Fruit fly (Drosophila melanogaster) whole organism, prepupa: ENCODE data around the gene Prm.

Source experiments
- Blimp-1 ChIP-seq: fragments of 200-800 bp; sonication (Bioruptor generic); optimal IDR thresholded peaks from 3 replicates; lab custom pipeline; 2017; ENCODE audit warnings: missing biosample characterization, missing genetic modification characterization, mild to moderate bottlenecking, moderate library complexity, missing genetic modification reagents
- CG10631 ChIP-seq: fragments of 200-800 bp; sonication (Bioruptor generic); optimal IDR thresholded peaks from 2 replicates; lab custom pipeline; 2016; ENCODE audit warnings: missing biosample characterization, missing genetic modification characterization
- CG10669 ChIP-seq: fragments of 200-800 bp; sonication (Bioruptor generic); optimal IDR thresholded peaks from 3 replicates; lab custom pipeline; 2018; ENCODE audit warnings: missing biosample characterization, mild to moderate bottlenecking, missing genetic modification characterization, moderate library complexity
- CG11294 ChIP-seq: fragments of 200-800 bp; sonication (Bioruptor generic); IDR thresholded peaks from 2 replicates; pipeline ENCODE4 v1.3.6; 2022; ENCODE audit warnings: missing biosample characterization, missing genetic modification characterization
- CG11762 ChIP-seq: fragments of 200-800 bp; sonication (Bioruptor generic); optimal IDR thresholded peaks from 3 replicates; lab custom pipeline; 2016; ENCODE audit warnings: missing biosample characterization, missing genetic modification characterization; ENCODE audit not compliant: insufficient read depth
- CG1621 ChIP-seq: fragments of 200-800 bp; sonication (Bioruptor generic); optimal IDR thresholded peaks from 3 replicates; lab custom pipeline; 2018; ENCODE audit warnings: missing biosample characterization, mild to moderate bottlenecking, missing genetic modification characterization
- CG16779 ChIP-seq: fragments of 200-800 bp; sonication (Bioruptor generic); optimal IDR thresholded peaks from 3 replicates; lab custom pipeline; 2017; ENCODE audit warnings: missing biosample characterization, mild to moderate bottlenecking, missing genetic modification characterization
- CG31627 ChIP-seq: fragments of 200-800 bp; sonication (Bioruptor generic); optimal IDR thresholded peaks from 3 replicates; lab custom pipeline; 2016; ENCODE audit warnings: missing biosample characterization, missing genetic modification characterization
- CG32006 ChIP-seq: fragments of 200-800 bp; sonication (Bioruptor generic); optimal IDR thresholded peaks from 3 replicates; lab custom pipeline; 2017; ENCODE audit warnings: missing biosample characterization, mild to moderate bottlenecking, missing genetic modification characterization
- CG3919 ChIP-seq: fragments of 200-800 bp; sonication (Bioruptor generic); optimal IDR thresholded peaks from 3 replicates; lab custom pipeline; 2016; ENCODE audit warnings: missing biosample characterization, missing genetic modification characterization
- CG4318 ChIP-seq: fragments of 200-800 bp; sonication (Bioruptor generic); optimal IDR thresholded peaks from 3 replicates; lab custom pipeline; 2017; ENCODE audit warnings: missing biosample characterization, mild to moderate bottlenecking, missing genetic modification characterization
- CG6808 ChIP-seq: fragments of 200-800 bp; sonication (Bioruptor generic); optimal IDR thresholded peaks from 3 replicates; lab custom pipeline; 2017; ENCODE audit warnings: missing biosample characterization, missing genetic modification characterization, mild to moderate bottlenecking, moderate library complexity, missing genetic modification reagents
- CG6854 ChIP-seq: fragments of 200-800 bp; sonication (Bioruptor generic); optimal IDR thresholded peaks from 2 replicates; lab custom pipeline; 2017; ENCODE audit warnings: missing biosample characterization, mild to moderate bottlenecking, missing genetic modification characterization
- CG8119 ChIP-seq: fragments of 200-800 bp; sonication (Bioruptor generic); IDR thresholded peaks from 3 replicates; pipeline ENCODE4 v1.3.6; 2022; ENCODE audit warnings: missing biosample characterization, missing genetic modification characterization
- CG8632 ChIP-seq: fragments of 200-800 bp; sonication (Bioruptor generic); optimal IDR thresholded peaks from 3 replicates; lab custom pipeline; 2016; ENCODE audit warnings: missing biosample characterization, missing genetic modification characterization
- Ets21C ChIP-seq: fragments of 200-800 bp; sonication (Bioruptor generic); optimal IDR thresholded peaks from 3 replicates; lab custom pipeline; 2016; ENCODE audit warnings: missing biosample characterization, missing genetic modification characterization
- Gug ChIP-seq: fragments of 200-800 bp; sonication (Bioruptor generic); IDR thresholded peaks from 2 replicates; pipeline ENCODE4 v1.3.6; 2022; ENCODE audit warnings: missing biosample characterization, missing genetic modification characterization
- Hr39 ChIP-seq: fragments of 200-800 bp; sonication (Bioruptor generic); optimal IDR thresholded peaks from 2 replicates; lab custom pipeline; 2016; ENCODE audit warnings: missing biosample characterization, missing genetic modification characterization
- Hr4 ChIP-seq: fragments of 200-800 bp; sonication (Bioruptor generic); optimal IDR thresholded peaks from 3 replicates; lab custom pipeline; 2016; ENCODE audit warnings: missing biosample characterization, missing genetic modification characterization
- Lpt ChIP-seq: fragments of 200-800 bp; sonication (Bioruptor generic); optimal IDR thresholded peaks from 3 replicates; lab custom pipeline; 2016; ENCODE audit warnings: missing biosample characterization, missing genetic modification characterization
- OdsH ChIP-seq: fragments of 200-800 bp; sonication (Bioruptor generic); optimal IDR thresholded peaks from 3 replicates; lab custom pipeline; 2016; ENCODE audit warnings: missing biosample characterization, missing genetic modification characterization
- Smox ChIP-seq: fragments of 200-800 bp; sonication (Bioruptor generic); optimal IDR thresholded peaks from 3 replicates; lab custom pipeline; 2016; ENCODE audit warnings: missing biosample characterization, missing genetic modification characterization
- Sox102F ChIP-seq: fragments of 200-800 bp; sonication (Bioruptor generic); optimal IDR thresholded peaks from 2 replicates; lab custom pipeline; 2016; ENCODE audit warnings: missing biosample characterization, mild to moderate bottlenecking, missing genetic modification characterization
- Sox14 ChIP-seq: fragments of 200-800 bp; sonication (Bioruptor generic); optimal IDR thresholded peaks from 3 replicates; lab custom pipeline; 2016; ENCODE audit warnings: missing biosample characterization, missing genetic modification characterization
- cyc ChIP-seq: fragments of 200-800 bp; sonication (Bioruptor generic); optimal IDR thresholded peaks from 3 replicates; lab custom pipeline; 2016; ENCODE audit warnings: missing biosample characterization, missing genetic modification characterization
- eg ChIP-seq: fragments of 200-800 bp; sonication (Bioruptor generic); IDR thresholded peaks from 3 replicates; pipeline ENCODE4 v1.3.6; 2022; ENCODE audit warnings: missing biosample characterization, missing genetic modification characterization
- esn ChIP-seq: fragments of 200-800 bp; sonication (Bioruptor generic); optimal IDR thresholded peaks from 2 replicates; lab custom pipeline; 2016; ENCODE audit warnings: missing biosample characterization, mild to moderate bottlenecking, missing genetic modification characterization, moderate library complexity
- fd59A ChIP-seq: fragments of 200-800 bp; sonication (Bioruptor generic); optimal IDR thresholded peaks from 2 replicates; lab custom pipeline; 2017; ENCODE audit warnings: missing biosample characterization, mild to moderate bottlenecking, missing genetic modification characterization, missing genetic modification reagents
- fkh ChIP-seq: fragments of 200-800 bp; sonication (Bioruptor generic); optimal IDR thresholded peaks from 3 replicates; lab custom pipeline; 2017; ENCODE audit warnings: missing biosample characterization, mild to moderate bottlenecking, missing genetic modification characterization, moderate library complexity
- lz ChIP-seq: fragments of 200-800 bp; sonication (Bioruptor generic); optimal IDR thresholded peaks from 3 replicates; lab custom pipeline; 2016; ENCODE audit warnings: missing biosample characterization, missing genetic modification characterization
- net ChIP-seq: fragments of 200-800 bp; sonication (Bioruptor generic); optimal IDR thresholded peaks from 3 replicates; lab custom pipeline; 2016; ENCODE audit warnings: missing biosample characterization, missing genetic modification characterization
- salr ChIP-seq, 2 experiments: fragments of 200-800 bp; sonication (Bioruptor generic); optimal IDR thresholded peaks; 3 replicates each; lab custom pipeline; 2016 to 2018; ENCODE audit warnings: missing biosample characterization in 2 of 2, missing genetic modification characterization in 2 of 2, mild to moderate bottlenecking in 1 of 2
- spab ChIP-seq: fragments of 200-800 bp; sonication (Bioruptor generic); optimal IDR thresholded peaks from 2 replicates; lab custom pipeline; 2017; ENCODE audit warnings: missing biosample characterization, mild to moderate bottlenecking, missing genetic modification characterization, missing genetic modification reagents
- ss ChIP-seq, 2 experiments: fragments of 200-800 bp; sonication (Bioruptor generic); optimal IDR thresholded peaks; 2 replicates in 1 of 2; 3 replicates in 1 of 2; lab custom pipeline; 2017 to 2018; ENCODE audit warnings: mild to moderate bottlenecking in 2 of 2, missing biosample characterization in 2 of 2, missing genetic modification characterization in 2 of 2, moderate library complexity in 1 of 2
- vri ChIP-seq: fragments of 200-800 bp; sonication (Bioruptor generic); optimal IDR thresholded peaks from 3 replicates; lab custom pipeline; 2016; ENCODE audit warnings: missing biosample characterization, mild to moderate bottlenecking, missing genetic modification characterization

Prm gene

dm6 chr3L:8751262-8751661 lies 6.2 kb upstream of the Prm start (continued):
- TF ChIP-seq CG1621 (no peak), CG10631 (GFP tag; lab: Kevin White, UChicago) (peak; percentile 14), CG11294 (no peak), CG3919 (GFP tag; lab: Kevin White, UChicago) (peak; percentile 27), CG6854 (GFP tag; lab: Kevin White, UChicago) (no peak), Smox (no peak), CG6808 (GFP tag; lab: Kevin White, UChicago) (no peak), net (GFP tag; lab: Kevin White, UChicago) (no peak), CG8119 (GFP tag; lab: Robert Waterston, UW) (peak; percentile 77), cyc (peak; percentile 5), CG4318 (peak; percentile 22), Hr39 (GFP tag; lab: Kevin White, UChicago) (no peak), salr (GFP tag; optimal IDR thresholded peaks at IDR 0.05; lab: Kevin White, UChicago) (no peak), vri (GFP tag; lab: Kevin White, UChicago) (no peak), CG31627 (GFP tag; lab: Kevin White, UChicago) (no peak), Sox102F (GFP tag; lab: Kevin White, UChicago) (no peak), fkh (no peak), CG11762 (no peak), CG16779 (tag; lab: Kevin White, UChicago) (no peak), Ets21C (no peak), eg (GFP tag; lab: Robert Waterston, UW) (peak; percentile 77), lz (GFP tag; lab: Kevin White, UChicago) (no peak), Gug (GFP tag; lab: Robert Waterston, UW) (no peak), fd59A (GFP tag; lab: Kevin White, UChicago) (no peak), Sox14 (GFP tag; lab: Kevin White, UChicago) (no peak), Blimp-1 (no peak), Lpt (GFP tag; lab: Kevin White, UChicago) (peak; percentile 56)

- no peak for TF ChIP-seq CG8632
- TF ChIP-seq CG32006 (GFP tag; lab: Kevin White, UChicago): no peak
- no peak for TF ChIP-seq eg (GFP tag; lab: Robert Waterston, UW)
- no peak for TF ChIP-seq ss (GFP tag; optimal IDR thresholded peaks at IDR 0.05; lab: Kevin White, UChicago)
These were observed 4.9 kb upstream of the Prm start, which contains the start of gene CG13306 for dm6 chr3L:8749676-8750654. Gene CG13306, minus strand, starts transcription at chr3L:8749726.

dm6 chr3L:8748839-8749238 lies 3.7 kb upstream of the Prm start:
- no peak for TF ChIP-seq spab (GFP tag; lab: Kevin White, UChicago)
- TF ChIP-seq CG10669: no peak
- no peak for TF ChIP-seq CG6854 (GFP tag; lab: Kevin White, UChicago)
- TF ChIP-seq Hr39 (GFP tag; lab: Kevin White, UChicago): peak; percentile 47
- TF ChIP-seq esn: peak; percentile 18
- TF ChIP-seq cyc: peak; percentile 54
- no peak for TF ChIP-seq Hr4 (GFP tag; lab: Kevin White, UChicago)
- TF ChIP-seq lz (GFP tag; lab: Kevin White, UChicago): peak; percentile 36
- peak in 1 of 2 experiments; percentile 6 for TF ChIP-seq salr (GFP tag; optimal IDR thresholded peaks at IDR 0.05; lab: Kevin White, UChicago)
- peak; percentile 55 for TF ChIP-seq CG31627 (GFP tag; lab: Kevin White, UChicago)
- TF ChIP-seq CG11762: no peak
- TF ChIP-seq Ets21C: no peak
- peak; percentile 19 for TF ChIP-seq OdsH (GFP tag; lab: Kevin White, UChicago)
